Worm (Caenorhabditis elegans): ENCODE measurements around the gene grl-23.

Gene grl-23

ce11 chrV:12554172-12555031 is 22.3 kb downstream of the grl-23 start:
- TF ChIP-seq cog-1 (tag; optimal IDR thresholded peaks at IDR 0.05): no peak
- no peak for TF ChIP-seq ztf-23 (GFP tag; IDR thresholded peaks at IDR 0.05)
- TF ChIP-seq ztf-29 (GFP tag; IDR thresholded peaks at IDR 0.05): no peak
- no peak for TF ChIP-seq tab-1 (GFP tag; IDR thresholded peaks at IDR 0.05)
- no peak for TF ChIP-seq ref-1 (GFP tag; conservative IDR thresholded peaks at IDR 0.05)
- no peak for TF ChIP-seq med-1 (GFP tag; optimal IDR thresholded peaks at IDR 0.05; ENCODE audit: insufficient read depth)
- TF ChIP-seq flt-1 (GFP tag; IDR thresholded peaks at IDR 0.05): no peak
- no peak for TF ChIP-seq klf-2 (GFP tag; conservative IDR thresholded peaks at IDR 0.05)
- TF ChIP-seq T22C8.4 (GFP tag; IDR thresholded peaks at IDR 0.05): no peak

ce11 chrV:12553286-12553725 is 23.4 kb downstream of the grl-23 start:
- no peak for TF ChIP-seq ztf-29 (GFP tag; IDR thresholded peaks at IDR 0.05)
- TF ChIP-seq med-1 (GFP tag; optimal IDR thresholded peaks at IDR 0.05; ENCODE audit: insufficient read depth): no peak
- no peak for TF ChIP-seq T22C8.4 (GFP tag; IDR thresholded peaks at IDR 0.05)
- TF ChIP-seq ref-1 (GFP tag; conservative IDR thresholded peaks at IDR 0.05): no peak
- TF ChIP-seq ztf-23 (GFP tag; IDR thresholded peaks at IDR 0.05): no peak
- TF ChIP-seq tab-1 (GFP tag; IDR thresholded peaks at IDR 0.05): no peak
- no peak for TF ChIP-seq flt-1 (GFP tag; IDR thresholded peaks at IDR 0.05)
- no peak for TF ChIP-seq cog-1 (tag; optimal IDR thresholded peaks at IDR 0.05)
- TF ChIP-seq klf-2 (GFP tag; conservative IDR thresholded peaks at IDR 0.05): no peak

ce11 chrV:12552671-12553212 is 24.0 kb downstream of the grl-23 start, which contains the start of gene F45D3.4:
Gene F45D3.4 (minus strand): TSS chrV:12553191.
- TF ChIP-seq tab-1 (GFP tag; IDR thresholded peaks at IDR 0.05): no peak
- no peak for TF ChIP-seq klf-2 (GFP tag; conservative IDR thresholded peaks at IDR 0.05)
- no peak for TF ChIP-seq cog-1 (tag; optimal IDR thresholded peaks at IDR 0.05)
- no peak for TF ChIP-seq ztf-23 (GFP tag; IDR thresholded peaks at IDR 0.05)
- TF ChIP-seq med-1 (GFP tag; optimal IDR thresholded peaks at IDR 0.05; ENCODE audit: insufficient read depth): no peak
- TF ChIP-seq ref-1 (GFP tag; conservative IDR thresholded peaks at IDR 0.05): no peak
- TF ChIP-seq ztf-29 (GFP tag; IDR thresholded peaks at IDR 0.05): no peak
- TF ChIP-seq T22C8.4 (GFP tag; IDR thresholded peaks at IDR 0.05): no peak
- TF ChIP-seq flt-1 (GFP tag; IDR thresholded peaks at IDR 0.05): no peak

- TF ChIP-seq T22C8.4 (GFP tag; IDR thresholded peaks at IDR 0.05): no peak
- TF ChIP-seq cog-1 (tag; optimal IDR thresholded peaks at IDR 0.05): no peak
- TF ChIP-seq ztf-23 (GFP tag; IDR thresholded peaks at IDR 0.05): no peak
- no peak for TF ChIP-seq flt-1 (GFP tag; IDR thresholded peaks at IDR 0.05)
- TF ChIP-seq ref-1 (GFP tag; conservative IDR thresholded peaks at IDR 0.05): no peak
These were observed 24.8 kb downstream of the grl-23 start for ce11 chrV:12551638-12552478.

- TF ChIP-seq med-1 (GFP tag; optimal IDR thresholded peaks at IDR 0.05; ENCODE audit: insufficient read depth) (no peak), ref-1 (GFP tag; conservative IDR thresholded peaks at IDR 0.05) (no peak), flt-1 (GFP tag; IDR thresholded peaks at IDR 0.05) (no peak), tab-1 (GFP tag; IDR thresholded peaks at IDR 0.05) (no peak), T22C8.4 (GFP tag; IDR thresholded peaks at IDR 0.05) (no peak), cog-1 (tag; optimal IDR thresholded peaks at IDR 0.05) (no peak), klf-2 (GFP tag; conservative IDR thresholded peaks at IDR 0.05) (no peak), ztf-23 (GFP tag; IDR thresholded peaks at IDR 0.05) (no peak), ztf-29 (GFP tag; IDR thresholded peaks at IDR 0.05) (no peak)
These were observed 25.9 kb downstream of the grl-23 start for ce11 chrV:12550755-12551154.

- TF ChIP-seq flt-1 (GFP tag; IDR thresholded peaks at IDR 0.05): no peak
- TF ChIP-seq tab-1 (GFP tag; IDR thresholded peaks at IDR 0.05): no peak
- TF ChIP-seq ztf-29 (GFP tag; IDR thresholded peaks at IDR 0.05): no peak
- TF ChIP-seq ztf-23 (GFP tag; IDR thresholded peaks at IDR 0.05): no peak
- TF ChIP-seq cog-1 (tag; optimal IDR thresholded peaks at IDR 0.05): no peak
- no peak for TF ChIP-seq klf-2 (GFP tag; conservative IDR thresholded peaks at IDR 0.05)
- no peak for TF ChIP-seq ref-1 (GFP tag; conservative IDR thresholded peaks at IDR 0.05)
- TF ChIP-seq T22C8.4 (GFP tag; IDR thresholded peaks at IDR 0.05): no peak
- no peak for TF ChIP-seq med-1 (GFP tag; optimal IDR thresholded peaks at IDR 0.05; ENCODE audit: insufficient read depth)
These were observed 26.6 kb downstream of the grl-23 start, which contains the start of gene F45D3.3 for ce11 chrV:12550036-12550626. Gene F45D3.3 (minus strand): TSS chrV:12550385.

ce11 chrV:12549604-12550003 is 27.1 kb downstream of the grl-23 start:
- no peak for TF ChIP-seq flt-1 (GFP tag; IDR thresholded peaks at IDR 0.05)
- no peak for TF ChIP-seq med-1 (GFP tag; optimal IDR thresholded peaks at IDR 0.05; ENCODE audit: insufficient read depth)
- TF ChIP-seq cog-1 (tag; optimal IDR thresholded peaks at IDR 0.05): no peak
- TF ChIP-seq T22C8.4 (GFP tag; IDR thresholded peaks at IDR 0.05): no peak
- TF ChIP-seq ztf-23 (GFP tag; IDR thresholded peaks at IDR 0.05): no peak
- TF ChIP-seq ref-1 (GFP tag; conservative IDR thresholded peaks at IDR 0.05): no peak
- no peak for TF ChIP-seq tab-1 (GFP tag; IDR thresholded peaks at IDR 0.05)
- TF ChIP-seq klf-2 (GFP tag; conservative IDR thresholded peaks at IDR 0.05): no peak
- no peak for TF ChIP-seq ztf-29 (GFP tag; IDR thresholded peaks at IDR 0.05)

- TF ChIP-seq tab-1 (GFP tag; IDR thresholded peaks at IDR 0.05): no peak
- no peak for TF ChIP-seq ztf-23 (GFP tag; IDR thresholded peaks at IDR 0.05)
These were observed 27.9 kb downstream of the grl-23 start for ce11 chrV:12548830-12549229.
